Fruit fly (Drosophila melanogaster) S2 (cell line): ENCODE results near the gene msn.

Experiments used
- CG8478 ChIP-seq: fragments of >200 bp; optimal IDR thresholded peaks from 2 replicates; lab custom pipeline; 2018
- CTCF ChIP-seq, 2 experiments: fragments of >200 bp; optimal IDR thresholded peaks; 2 replicates each; lab custom pipeline; 2018

DNA sequence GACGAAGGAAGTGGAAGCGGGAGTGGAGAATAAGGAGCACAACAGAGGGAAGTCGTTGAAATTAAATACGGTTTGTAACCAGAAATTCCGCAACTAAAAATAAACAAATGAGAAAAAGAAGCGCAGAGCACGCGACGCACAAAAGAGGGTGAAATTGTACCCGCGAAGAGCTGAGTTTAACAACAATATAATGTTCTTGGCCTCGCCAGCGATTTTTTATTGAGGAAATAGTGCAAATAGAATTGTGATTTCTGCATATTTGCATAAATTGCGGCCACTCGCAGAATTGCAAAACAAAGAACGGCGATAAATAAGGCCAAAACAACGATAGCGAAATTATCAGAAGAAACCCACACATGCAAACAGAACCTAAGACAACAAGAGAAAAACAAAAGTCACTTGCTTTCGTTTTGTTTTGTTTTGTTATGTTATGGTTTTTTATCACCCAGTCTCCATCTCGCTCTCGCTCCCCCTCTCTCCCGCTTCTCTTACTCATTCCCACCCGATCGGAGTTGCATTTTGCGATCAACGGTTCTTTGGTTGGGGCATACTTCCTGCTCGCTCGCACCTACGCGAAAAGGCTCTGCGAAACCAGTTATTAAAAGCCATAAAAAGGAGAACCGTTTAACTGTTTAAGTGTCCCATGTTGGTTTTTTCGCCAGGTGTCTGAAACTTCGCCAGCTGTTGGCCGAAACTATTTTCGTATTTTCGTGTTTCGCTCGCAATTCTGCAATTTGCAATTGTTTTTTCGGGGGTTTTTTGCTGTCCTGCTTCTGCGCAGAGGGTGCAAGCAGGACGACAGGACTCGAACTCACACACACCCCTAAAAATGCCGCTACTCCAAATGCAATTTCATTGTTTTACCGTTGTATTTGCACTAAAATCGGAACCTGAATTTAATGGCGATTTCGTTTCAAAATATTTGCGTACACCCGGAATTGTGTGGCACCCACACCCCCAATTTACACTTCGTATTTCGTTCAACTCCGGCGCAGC is 33.2 kb downstream of the msn start:
- no peak for TF ChIP-seq CG8478 (lab: Kevin White, UChicago)
- TF ChIP-seq CTCF (optimal IDR thresholded peaks at IDR 0.05; lab: Kevin White, UChicago), result no peak
